Worm (Caenorhabditis elegans): ENCODE measurements around the gene R07E5.19.

DNA sequence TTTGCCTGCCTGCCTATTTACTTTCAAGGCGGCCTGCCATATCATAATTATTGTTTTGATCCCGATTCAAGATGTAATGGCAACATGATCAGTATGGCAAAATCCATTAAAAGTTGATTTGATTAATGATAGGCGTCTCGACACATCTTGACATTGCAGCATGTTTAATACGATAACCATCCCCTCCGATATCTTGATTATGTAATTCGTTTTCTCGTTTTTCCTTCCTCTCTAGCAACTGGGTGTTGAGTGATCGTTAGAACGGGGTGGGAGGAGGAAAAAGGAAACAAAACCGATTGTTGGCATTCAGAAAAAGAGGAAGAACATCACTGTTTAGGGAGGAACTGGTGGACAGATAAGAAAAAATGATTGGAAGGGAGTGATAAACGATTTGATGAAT is 25.9 kb downstream of the R07E5.19 start:
- TF ChIP-seq snpc-4 (tag; optimal IDR thresholded peaks at IDR 0.05) (no peak), elt-3 (tag; optimal IDR thresholded peaks at IDR 0.05) (peak in 1 of 6 experiments; percentile 39)
